Worm (Caenorhabditis elegans) whole organism, late embryonic: ENCODE results near the gene kel-1.

Experiments
- lin-11 ChIP-seq: fragments of 200-800 bp; sonication (Bioruptor generic); optimal IDR thresholded peaks from 2 replicates; lab custom pipeline; 2018; ENCODE audit warnings: mild to moderate bottlenecking, missing genetic modification characterization, missing compliant biosample characterization
- mec-3 ChIP-seq: sonication (generic microtip); optimal IDR thresholded peaks from 2 replicates; lab custom pipeline; 2016; ENCODE audit warnings: borderline replicate concordance, missing genetic modification characterization, missing compliant biosample characterization
- tbx-2 ChIP-seq: sonication (generic microtip); optimal IDR thresholded peaks from 2 replicates; lab custom pipeline; 2016; ENCODE audit warnings: missing genetic modification characterization, missing compliant biosample characterization

DNA sequence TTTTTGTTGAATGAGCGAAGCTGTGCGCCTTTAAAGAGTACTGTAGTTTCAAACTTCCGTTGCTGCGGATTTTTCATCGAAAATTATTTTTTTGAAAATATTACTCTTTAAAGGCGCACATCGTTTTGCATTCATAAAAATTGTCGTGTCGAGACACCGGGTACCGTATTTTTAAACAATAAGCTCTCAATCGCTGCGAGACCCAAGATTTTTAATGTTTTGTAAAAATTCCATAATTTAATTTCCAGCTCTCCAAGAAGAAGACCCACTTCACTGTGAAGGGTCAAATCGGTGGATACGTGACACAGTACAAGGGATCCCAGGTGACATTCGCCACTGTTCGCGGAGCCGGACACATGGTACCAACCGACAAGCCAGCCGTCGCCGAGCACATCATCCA lies 53.6 kb downstream of the kel-1 start:
- TF ChIP-seq lin-11, result no peak
- TF ChIP-seq mec-3 (tag; lab: Kevin White, UChicago), result no peak
- TF ChIP-seq tbx-2, result no peak
